Worm (Caenorhabditis elegans) whole organism, L2 larva: ENCODE data around the gene syx-4.

Experiments used
- C34F6.9 ChIP-seq: fragments of 150-350 bp; optimal IDR thresholded peaks from 2 replicates; lab custom pipeline; 2014; ENCODE audit warnings: missing biosample characterization, missing genetic modification characterization
- F13H6.1 ChIP-seq: sonication (generic microtip); optimal IDR thresholded peaks from 2 replicates; lab custom pipeline; 2016; ENCODE audit warnings: missing genetic modification characterization, missing compliant biosample characterization
- R02D3.7 ChIP-seq: fragments of 150-350 bp; optimal IDR thresholded peaks from 2 replicates; lab custom pipeline; 2014; ENCODE audit warnings: missing biosample characterization, missing genetic modification characterization
- alr-1 ChIP-seq: fragments of 150-350 bp; optimal IDR thresholded peaks from 2 replicates; lab custom pipeline; 2014; ENCODE audit warnings: missing biosample characterization, missing genetic modification characterization
- aly-2 ChIP-seq: fragments of 150-350 bp; optimal IDR thresholded peaks from 2 replicates; lab custom pipeline; 2014; ENCODE audit warnings: missing biosample characterization, missing genetic modification characterization
- blmp-1 ChIP-seq: sonication (generic microtip); optimal IDR thresholded peaks from 2 replicates; lab custom pipeline; 2017; ENCODE audit warnings: missing genetic modification characterization, mild to moderate bottlenecking, missing compliant biosample characterization, antibody characterized with exemption, moderate library complexity; ENCODE audit not compliant: insufficient read depth
- crh-2 ChIP-seq: sonication (generic microtip); optimal IDR thresholded peaks from 2 replicates; lab custom pipeline; 2017; ENCODE audit warnings: missing biosample characterization, missing genetic modification characterization
- dmd-4 ChIP-seq: sonication (generic microtip); optimal IDR thresholded peaks from 2 replicates; lab custom pipeline; 2017; ENCODE audit warnings: missing biosample characterization, missing genetic modification characterization
- egl-27 ChIP-seq: sonication (generic microtip); optimal IDR thresholded peaks from 3 replicates; lab custom pipeline; 2017; ENCODE audit warnings: missing biosample characterization, missing genetic modification reagents, missing genetic modification characterization
- elt-3 ChIP-seq: sonication (generic microtip); optimal IDR thresholded peaks from 2 replicates; lab custom pipeline; 2017; ENCODE audit warnings: missing biosample characterization, missing genetic modification characterization
- fos-1 ChIP-seq: fragments of 150-350 bp; optimal IDR thresholded peaks from 2 replicates; lab custom pipeline; 2014; ENCODE audit warnings: missing biosample characterization, missing genetic modification characterization
- gmeb-1 ChIP-seq: fragments of 150-350 bp; optimal IDR thresholded peaks from 2 replicates; lab custom pipeline; 2014; ENCODE audit warnings: missing biosample characterization, missing genetic modification characterization
- lin-11 ChIP-seq: fragments of 150-350 bp; sonication (generic microtip); optimal IDR thresholded peaks from 2 replicates; lab custom pipeline; 2014; ENCODE audit warnings: missing biosample characterization, missing genetic modification characterization, inconsistent platforms, mixed read lengths
- lin-13 ChIP-seq: fragments of 150-350 bp; optimal IDR thresholded peaks from 2 replicates; lab custom pipeline; 2014; ENCODE audit warnings: missing biosample characterization, missing genetic modification reagents, missing genetic modification characterization
- lin-39 ChIP-seq: fragments of 150-350 bp; optimal IDR thresholded peaks from 2 replicates; lab custom pipeline; 2014; ENCODE audit warnings: missing biosample characterization, missing genetic modification reagents, missing genetic modification characterization
- lsy-2 ChIP-seq, 2 experiments: fragments of 150-350 bp in 1 of 2; sonication (generic microtip) in 1 of 2; optimal IDR thresholded peaks; 2 replicates each; lab custom pipeline; 2014 to 2017; ENCODE audit warnings: missing biosample characterization in 2 of 2, missing genetic modification characterization in 2 of 2
- mab-5 ChIP-seq: fragments of 150-350 bp; optimal IDR thresholded peaks from 2 replicates; lab custom pipeline; 2014; ENCODE audit warnings: missing biosample characterization, missing genetic modification characterization
- mdl-1 ChIP-seq, 2 experiments: fragments of 150-350 bp in 1 of 2; sonication (generic microtip) in 1 of 2; optimal IDR thresholded peaks; 2 replicates each; lab custom pipeline; 2017; ENCODE audit warnings: missing biosample characterization in 2 of 2, missing genetic modification characterization in 2 of 2
- nhr-11 ChIP-seq: fragments of 150-350 bp; optimal IDR thresholded peaks from 2 replicates; lab custom pipeline; 2014; ENCODE audit warnings: missing biosample characterization, missing genetic modification characterization
- nhr-12 ChIP-seq: fragments of 150-350 bp; optimal IDR thresholded peaks from 2 replicates; lab custom pipeline; 2014; ENCODE audit warnings: missing biosample characterization, missing genetic modification characterization
- nhr-129 ChIP-seq: fragments of 150-350 bp; optimal IDR thresholded peaks from 2 replicates; lab custom pipeline; 2014; ENCODE audit warnings: missing biosample characterization, missing genetic modification characterization
- nhr-21 ChIP-seq: fragments of 150-350 bp; optimal IDR thresholded peaks from 2 replicates; lab custom pipeline; 2014; ENCODE audit warnings: missing biosample characterization, missing genetic modification characterization
- nhr-23 ChIP-seq: fragments of 150-350 bp; optimal IDR thresholded peaks from 2 replicates; lab custom pipeline; 2014; ENCODE audit warnings: missing biosample characterization, missing genetic modification reagents, missing genetic modification characterization
- nhr-6 ChIP-seq: fragments of 150-350 bp; optimal IDR thresholded peaks from 2 replicates; lab custom pipeline; 2014; ENCODE audit warnings: missing biosample characterization, missing genetic modification characterization
- peb-1 ChIP-seq: fragments of 150-350 bp; optimal IDR thresholded peaks from 2 replicates; lab custom pipeline; 2014; ENCODE audit warnings: missing biosample characterization, missing genetic modification characterization
- sem-4 ChIP-seq: fragments of 150-350 bp; optimal IDR thresholded peaks from 2 replicates; lab custom pipeline; 2014; ENCODE audit warnings: missing biosample characterization, missing genetic modification reagents, missing genetic modification characterization
- sma-3 ChIP-seq: sonication (generic microtip); optimal IDR thresholded peaks from 2 replicates; lab custom pipeline; 2016; ENCODE audit warnings: missing genetic modification reagents, missing genetic modification characterization, missing compliant biosample characterization
- sma-9 ChIP-seq, 2 experiments: fragments of 150-350 bp in 1 of 2; sonication (generic microtip) in 1 of 2; optimal IDR thresholded peaks; 2 replicates each; lab custom pipeline; 2014 to 2016; ENCODE audit warnings: missing genetic modification characterization in 2 of 2, mild to moderate bottlenecking in 1 of 2, missing biosample characterization in 1 of 2, missing compliant biosample characterization in 1 of 2, missing genetic modification reagents in 1 of 2, moderate library complexity in 1 of 2
- snpc-4 ChIP-seq: fragments of 150-350 bp; optimal IDR thresholded peaks from 2 replicates; lab custom pipeline; 2014; ENCODE audit warnings: missing biosample characterization, missing genetic modification characterization
- unc-55 ChIP-seq: fragments of 150-350 bp; sonication (generic microtip); optimal IDR thresholded peaks from 3 replicates; lab custom pipeline; 2014; ENCODE audit warnings: missing biosample characterization, missing genetic modification reagents, missing genetic modification characterization
- unc-62 ChIP-seq: fragments of 150-350 bp; optimal IDR thresholded peaks from 2 replicates; lab custom pipeline; 2014; ENCODE audit warnings: missing biosample characterization, missing genetic modification reagents, missing genetic modification characterization
- ztf-11 ChIP-seq: sonication (generic microtip); optimal IDR thresholded peaks from 2 replicates; lab custom pipeline; 2017; ENCODE audit warnings: missing biosample characterization, missing genetic modification characterization

syx-4 gene

ce11 chrIV:8498773-8499360, 41.8 kb downstream of the syx-4 start, which contains the start of the genes acdh-13 and mesp-1:
TSS of gene acdh-13 (minus strand) at chrIV:8498823.
TSS of gene mesp-1 (plus strand) at chrIV:8499310.
- TF ChIP-seq nhr-21 (peak; percentile 6), gmeb-1 (peak; percentile 87), unc-55 (peak; percentile 59), sma-9 (GFP tag; optimal IDR thresholded peaks at IDR 0.05; lab: Kevin White, UChicago) (peak; percentile 29), sma-9 (tag; optimal IDR thresholded peaks at IDR 0.05; lab: Kevin White, UChicago) (no peak), sma-3 (GFP tag; lab: Kevin White, UChicago) (peak; percentile 14), C34F6.9 (tag; lab: Kevin White, UChicago) (peak; percentile 56), nhr-129 (tag; lab: Kevin White, UChicago) (peak; percentile 11), alr-1 (tag; lab: Kevin White, UChicago) (no peak), elt-3 (tag; lab: Kevin White, UChicago) (no peak), lsy-2 (tag; optimal IDR thresholded peaks at IDR 0.05; lab: Kevin White, UChicago) (peak in 1 of 2 experiments; percentile 68)

- TF ChIP-seq dmd-4 (no peak), fos-1 (no peak), nhr-12 (tag; lab: Kevin White, UChicago) (no peak), aly-2 (tag; lab: Kevin White, UChicago) (no peak), elt-3 (tag; lab: Kevin White, UChicago) (no peak), ztf-11 (no peak), sem-4 (tag; lab: Kevin White, UChicago) (no peak), nhr-23 (tag; lab: Kevin White, UChicago) (no peak), nhr-6 (tag; lab: Kevin White, UChicago) (no peak), blmp-1 (tag; lab: Kevin White, UChicago) (no peak), egl-27 (tag; lab: Kevin White, UChicago) (no peak), lin-39 (no peak)
Observed at ce11 chrIV:8499956-8500355, 42.9 kb downstream of the syx-4 start.

ce11 chrIV:8501382-8501781, 44.3 kb downstream of the syx-4 start, which contains the start of gene C28C12.1:
TSS of gene C28C12.1 (plus strand) at chrIV:8501682.
- TF ChIP-seq crh-2 (no peak), lin-13 (GFP tag; lab: Kevin White, UChicago) (no peak), egl-27 (tag; lab: Kevin White, UChicago) (no peak), lin-11 (tag; lab: Kevin White, UChicago) (no peak), sma-9 (GFP tag; optimal IDR thresholded peaks at IDR 0.05; lab: Kevin White, UChicago) (no peak), sma-9 (tag; optimal IDR thresholded peaks at IDR 0.05; lab: Kevin White, UChicago) (no peak), peb-1 (no peak), nhr-23 (tag; lab: Kevin White, UChicago) (no peak), mab-5 (no peak), lin-39 (no peak), gmeb-1 (no peak), sma-3 (GFP tag; lab: Kevin White, UChicago) (no peak), blmp-1 (tag; lab: Kevin White, UChicago) (no peak), unc-62 (GFP tag; lab: Kevin White, UChicago) (no peak)

ce11 chrIV:8506034-8506433, 49.0 kb downstream of the syx-4 start:
- TF ChIP-seq nhr-23 (tag; lab: Kevin White, UChicago) (no peak), R02D3.7 (tag; lab: Kevin White, UChicago) (no peak), mab-5 (no peak), mdl-1 (tag; optimal IDR thresholded peaks at IDR 0.05; lab: Kevin White, UChicago) (no peak), sma-3 (GFP tag; lab: Kevin White, UChicago) (no peak), lin-13 (GFP tag; lab: Kevin White, UChicago) (no peak), F13H6.1 (tag; lab: Kevin White, UChicago) (no peak), lin-11 (tag; lab: Kevin White, UChicago) (no peak), snpc-4 (tag; lab: Kevin White, UChicago) (no peak), alr-1 (tag; lab: Kevin White, UChicago) (no peak), nhr-11 (tag; lab: Kevin White, UChicago) (no peak), nhr-6 (tag; lab: Kevin White, UChicago) (no peak), lin-39 (no peak)
